Fruit fly (Drosophila melanogaster) whole organism, embryonic: Measurements from ENCODE around the gene Polr1D.
A peak's percentile ranks its signal among the peaks of the same experiment; 100 is the strongest.

ENCODE experiments used
- ATbp ChIP-seq: fragments of 200-800 bp; sonication (Bioruptor generic); optimal IDR thresholded peaks from 2 replicates; lab custom pipeline; 2017; ENCODE audit warnings: missing biosample characterization, mild to moderate bottlenecking, missing genetic modification characterization, missing genetic modification reagents
- BtbVII ChIP-seq: fragments of 200-800 bp; sonication (Bioruptor generic); optimal IDR thresholded peaks from 3 replicates; lab custom pipeline; 2017; ENCODE audit warnings: missing biosample characterization, mild to moderate bottlenecking, missing genetic modification characterization
- CG10209 ChIP-seq: fragments of 200-800 bp; sonication (Bioruptor generic); optimal IDR thresholded peaks from 3 replicates; lab custom pipeline; 2017; ENCODE audit warnings: missing biosample characterization, mild to moderate bottlenecking, missing genetic modification characterization, missing genetic modification reagents
- CG1024 ChIP-seq: fragments of 200-800 bp; sonication (Bioruptor generic); IDR thresholded peaks from 2 replicates; pipeline ENCODE4 v1.3.6; 2022; ENCODE audit warnings: missing biosample characterization, missing genetic modification characterization
- CG11247 ChIP-seq: fragments of 200-800 bp; sonication (Bioruptor generic); IDR thresholded peaks from 2 replicates; pipeline ENCODE4 v1.3.6; 2022; ENCODE audit warnings: missing biosample characterization, missing genetic modification characterization
- CG12219 ChIP-seq: fragments of 200-800 bp; sonication (Bioruptor generic); optimal IDR thresholded peaks from 3 replicates; lab custom pipeline; 2018; ENCODE audit warnings: missing biosample characterization, mild to moderate bottlenecking, missing genetic modification characterization
- CG12659 ChIP-seq: fragments of 200-800 bp; sonication (Bioruptor generic); optimal IDR thresholded peaks from 3 replicates; lab custom pipeline; 2017; ENCODE audit warnings: mild to moderate bottlenecking, missing biosample characterization, missing genetic modification reagents, missing genetic modification characterization
- CG14441 ChIP-seq: fragments of 200-800 bp; sonication (Bioruptor generic); IDR thresholded peaks from 2 replicates; pipeline ENCODE4 v1.3.6; 2022; ENCODE audit warnings: missing biosample characterization, missing genetic modification characterization
- CG14667 ChIP-seq: fragments of 200-800 bp; sonication (Bioruptor generic); IDR thresholded peaks from 2 replicates; pipeline ENCODE4 v1.3.6; 2022; ENCODE audit warnings: missing biosample characterization, missing genetic modification characterization
- CG15073 ChIP-seq: fragments of 200-800 bp; sonication (Bioruptor generic); optimal IDR thresholded peaks from 2 replicates; lab custom pipeline; 2016; ENCODE audit warnings: missing biosample characterization, missing genetic modification characterization
- CG1603 ChIP-seq: fragments of 200-800 bp; sonication (Bioruptor generic); optimal IDR thresholded peaks from 2 replicates; lab custom pipeline; 2019; ENCODE audit warnings: missing biosample characterization, mild to moderate bottlenecking, missing genetic modification characterization, moderate library complexity
- CG17361 ChIP-seq: fragments of 200-800 bp; sonication (Bioruptor generic); IDR thresholded peaks from 3 replicates; pipeline ENCODE4 v1.3.6; 2022; ENCODE audit warnings: missing biosample characterization, missing genetic modification characterization
- CG2678 ChIP-seq: fragments of 200-800 bp; sonication (Bioruptor generic); optimal IDR thresholded peaks from 3 replicates; lab custom pipeline; 2019; ENCODE audit warnings: missing biosample characterization, mild to moderate bottlenecking, missing genetic modification characterization, moderate library complexity
- CG2712 ChIP-seq: fragments of 200-800 bp; optimal IDR thresholded peaks from 3 replicates; lab custom pipeline; 2019; ENCODE audit warnings: missing biosample characterization, mild to moderate bottlenecking, missing genetic modification characterization, moderate library complexity
- CG31441 ChIP-seq: fragments of 200-800 bp; sonication (Bioruptor generic); IDR thresholded peaks from 2 replicates; pipeline ENCODE4 v1.3.6; 2022; ENCODE audit warnings: missing biosample characterization, missing genetic modification characterization
- CG43689 ChIP-seq: fragments of 200-800 bp; sonication (Bioruptor generic); IDR thresholded peaks from 2 replicates; pipeline ENCODE4 v1.3.6; 2022; ENCODE audit warnings: missing biosample characterization, missing genetic modification characterization
- CG4820 ChIP-seq: fragments of 200-800 bp; sonication (Bioruptor generic); optimal IDR thresholded peaks from 3 replicates; lab custom pipeline; 2016; ENCODE audit warnings: missing biosample characterization, missing genetic modification characterization
- CG5245 ChIP-seq: fragments of 200-800 bp; sonication (Bioruptor generic); optimal IDR thresholded peaks from 3 replicates; lab custom pipeline; 2016; ENCODE audit warnings: missing biosample characterization, missing genetic modification characterization
- CG8290 ChIP-seq, 3 experiments: fragments of 200-800 bp; sonication (Bioruptor generic); optimal IDR thresholded peaks; 2 replicates each; lab custom pipeline; 2016 to 2019; ENCODE audit warnings: missing biosample characterization in 3 of 3, missing genetic modification characterization in 3 of 3, mild to moderate bottlenecking in 2 of 3, moderate library complexity in 1 of 3
- CG9932 ChIP-seq: fragments of 200-800 bp; sonication (Bioruptor generic); IDR thresholded peaks from 2 replicates; pipeline ENCODE4 v1.3.6; 2022; ENCODE audit warnings: missing biosample characterization, missing genetic modification characterization
- Hmr ChIP-seq: fragments of 200-800 bp; sonication (Bioruptor generic); optimal IDR thresholded peaks from 3 replicates; lab custom pipeline; 2017; ENCODE audit warnings: mild to moderate bottlenecking, missing biosample characterization, missing genetic modification reagents, missing genetic modification characterization
- Meics ChIP-seq: fragments of 200-800 bp; sonication (Bioruptor generic); optimal IDR thresholded peaks from 2 replicates; lab custom pipeline; 2017; ENCODE audit warnings: missing biosample characterization, mild to moderate bottlenecking, missing genetic modification characterization
- Mes4 ChIP-seq: fragments of 200-800 bp; sonication (Bioruptor generic); optimal IDR thresholded peaks from 2 replicates; lab custom pipeline; 2016; ENCODE audit warnings: missing biosample characterization, missing genetic modification characterization
- NFAT ChIP-seq: fragments of 200-800 bp; sonication (Bioruptor generic); IDR thresholded peaks from 2 replicates; pipeline ENCODE4 v1.3.6; 2022; ENCODE audit warnings: missing biosample characterization, missing genetic modification characterization
- Optix ChIP-seq: fragments of 200-800 bp; sonication (Bioruptor generic); IDR thresholded peaks from 3 replicates; pipeline ENCODE4 v1.3.6; 2022; ENCODE audit warnings: missing biosample characterization, missing genetic modification characterization
- Sox102F ChIP-seq: fragments of 200-800 bp; sonication (Bioruptor generic); optimal IDR thresholded peaks from 2 replicates; lab custom pipeline; 2018; ENCODE audit warnings: missing biosample characterization, mild to moderate bottlenecking, missing genetic modification characterization, moderate library complexity
- Sry-δ ChIP-seq: fragments of 200-800 bp; sonication (Bioruptor generic); optimal IDR thresholded peaks from 2 replicates; lab custom pipeline; 2016; ENCODE audit warnings: missing biosample characterization, missing genetic modification characterization
- ab ChIP-seq: fragments of 200-800 bp; sonication (Bioruptor generic); optimal IDR thresholded peaks from 2 replicates; lab custom pipeline; 2016; ENCODE audit warnings: missing biosample characterization, missing genetic modification characterization
- bbx ChIP-seq: fragments of 200-800 bp; sonication (Bioruptor generic); IDR thresholded peaks from 2 replicates; pipeline ENCODE4 v1.3.6; 2022; ENCODE audit warnings: missing biosample characterization, missing genetic modification characterization; ENCODE audit not compliant: partially characterized antibody
- bsh ChIP-seq, 2 experiments: fragments of 200-800 bp; sonication (Bioruptor generic); optimal IDR thresholded peaks; 2 replicates each; lab custom pipeline; 2017 to 2018; ENCODE audit warnings: mild to moderate bottlenecking in 2 of 2, missing biosample characterization in 2 of 2, missing genetic modification characterization in 2 of 2, moderate library complexity in 1 of 2
- cg ChIP-seq: fragments of 200-800 bp; sonication (Bioruptor generic); optimal IDR thresholded peaks from 3 replicates; lab custom pipeline; 2019; ENCODE audit warnings: missing biosample characterization, mild to moderate bottlenecking, missing genetic modification characterization, moderate library complexity
- chinmo ChIP-seq: fragments of 200-800 bp; sonication (Bioruptor generic); IDR thresholded peaks from 4 replicates; pipeline ENCODE4 v1.3.6; 2022; ENCODE audit warnings: missing biosample characterization, missing genetic modification characterization; ENCODE audit not compliant: partially characterized antibody
- dmrt99B ChIP-seq: fragments of 200-800 bp; sonication (Bioruptor generic); optimal IDR thresholded peaks from 2 replicates; lab custom pipeline; 2018; ENCODE audit warnings: missing biosample characterization, mild to moderate bottlenecking, missing genetic modification characterization, moderate library complexity
- fru ChIP-seq: fragments of >200 bp; optimal IDR thresholded peaks from 2 replicates; lab custom pipeline; 2017
- gcm ChIP-seq: fragments of 200-800 bp; sonication (Bioruptor generic); optimal IDR thresholded peaks from 2 replicates; lab custom pipeline; 2019; ENCODE audit warnings: missing biosample characterization, mild to moderate bottlenecking, missing genetic modification characterization, moderate library complexity
- gem ChIP-seq: fragments of 200-800 bp; sonication (Bioruptor generic); optimal IDR thresholded peaks from 2 replicates; lab custom pipeline; 2019; ENCODE audit warnings: missing biosample characterization, mild to moderate bottlenecking, missing genetic modification characterization, moderate library complexity
- hth ChIP-seq: fragments of >200 bp; optimal IDR thresholded peaks from 2 replicates; lab custom pipeline; 2017; ENCODE audit warnings: inconsistent platforms
- lmd ChIP-seq: fragments of 200-800 bp; sonication (Bioruptor generic); IDR thresholded peaks from 2 replicates; pipeline ENCODE4 v1.3.6; 2022; ENCODE audit warnings: missing biosample characterization, missing genetic modification characterization
- lola ChIP-seq, 3 experiments: fragments of >200 bp in 2 of 3; fragments of 200-800 bp in 1 of 3; sonication (Bioruptor generic) in 1 of 3; optimal IDR thresholded peaks; 2 replicates each; lab custom pipeline; 2017 to 2019; ENCODE audit warnings: missing biosample characterization in 3 of 3, missing genetic modification characterization in 3 of 3, mild to moderate bottlenecking in 1 of 3, moderate library complexity in 1 of 3
- nau ChIP-seq: fragments of 200-800 bp; sonication (Bioruptor generic); optimal IDR thresholded peaks from 3 replicates; lab custom pipeline; 2017; ENCODE audit warnings: missing biosample characterization, mild to moderate bottlenecking, missing genetic modification characterization, missing genetic modification reagents
- nerfin-1 ChIP-seq: fragments of 200-800 bp; sonication (Bioruptor generic); optimal IDR thresholded peaks from 3 replicates; lab custom pipeline; 2019; ENCODE audit warnings: missing biosample characterization, mild to moderate bottlenecking, missing genetic modification characterization, moderate library complexity
- phol ChIP-seq: fragments of 200-800 bp; sonication (Bioruptor generic); optimal IDR thresholded peaks from 3 replicates; lab custom pipeline; 2018; ENCODE audit warnings: missing biosample characterization, mild to moderate bottlenecking, missing genetic modification characterization, moderate library complexity
- pita ChIP-seq: fragments of 200-800 bp; sonication (Bioruptor generic); optimal IDR thresholded peaks from 2 replicates; lab custom pipeline; 2017; ENCODE audit warnings: missing biosample characterization, mild to moderate bottlenecking, missing genetic modification characterization
- slp2 ChIP-seq: fragments of 200-800 bp; sonication (Bioruptor generic); optimal IDR thresholded peaks from 2 replicates; lab custom pipeline; 2016; ENCODE audit warnings: missing biosample characterization, missing genetic modification characterization
- stc ChIP-seq: fragments of 200-800 bp; sonication (Bioruptor generic); IDR thresholded peaks from 2 replicates; pipeline ENCODE4 v1.3.6; 2022; ENCODE audit warnings: missing biosample characterization, missing genetic modification characterization
- tio ChIP-seq: fragments of 200-800 bp; sonication (Bioruptor generic); optimal IDR thresholded peaks from 2 replicates; lab custom pipeline; 2017; ENCODE audit warnings: missing biosample characterization, missing genetic modification characterization, inconsistent platforms
- ttk ChIP-seq: fragments of 200-800 bp; sonication (Bioruptor generic); IDR thresholded peaks from 2 replicates; pipeline ENCODE4 v2.1.2; 2022; ENCODE audit warnings: missing biosample characterization, missing genetic modification characterization
- unpg ChIP-seq: fragments of 200-800 bp; sonication (Bioruptor generic); optimal IDR thresholded peaks from 3 replicates; lab custom pipeline; 2018; ENCODE audit warnings: missing biosample characterization, mild to moderate bottlenecking, missing genetic modification characterization, moderate library complexity

The Polr1D gene

dm6 chr2L:19138361-19139041 is 3.5 kb upstream of the Polr1D start (continued):
- TF ChIP-seq CG2678 (tag; lab: Kevin White, UChicago) = peak; percentile 62
- 0 out of 2 replicates have a peak, but pooled peaks have one; percentile 14 for TF ChIP-seq CG43689
- TF ChIP-seq Hmr (GFP tag; lab: Kevin White, UChicago) = peak; percentile 43
- TF ChIP-seq CG1603 = peak; percentile 8
- TF ChIP-seq CG2712 (tag; lab: Kevin White, UChicago) = peak; percentile 47
- TF ChIP-seq CG9932 = 0 out of 2 replicates have a peak, but pooled peaks have one; percentile 28
- peak; percentile 9 for TF ChIP-seq CG12659 (GFP tag; lab: Kevin White, UChicago)
- peak; percentile 11 for TF ChIP-seq Meics (GFP tag; lab: Kevin White, UChicago)
- peak; percentile 51; the same call in 1 of the 2 replicates for TF ChIP-seq bbx (GFP tag; lab: Robert Waterston, UW)
- peak; percentile 3 for TF ChIP-seq nau (GFP tag; lab: Kevin White, UChicago)
- TF ChIP-seq gem (tag; lab: Kevin White, UChicago) = peak; percentile 53
- no peak for TF ChIP-seq CG12219
- TF ChIP-seq chinmo (GFP tag; lab: Robert Waterston, UW) = 0 out of 4 replicates have a peak, but pooled peaks have one; percentile 38
- TF ChIP-seq CG4820 = no peak
- TF ChIP-seq CG31441 = peak; percentile 59
- no peak for TF ChIP-seq stc (GFP tag; lab: Robert Waterston, UW)
- TF ChIP-seq cg (GFP tag; lab: Kevin White, UChicago) = peak; percentile 79
- no peak for TF ChIP-seq nerfin-1 (tag; lab: Kevin White, UChicago)
- TF ChIP-seq NFAT (GFP tag; lab: Robert Waterston, UW) = no peak
- peak; percentile 23 for TF ChIP-seq unpg (GFP tag; lab: Kevin White, UChicago)
- TF ChIP-seq hth (lab: Kevin White, UChicago) = no peak
- no peak for TF ChIP-seq ab (GFP tag; lab: Kevin White, UChicago)
- TF ChIP-seq gcm (GFP tag; lab: Kevin White, UChicago) = peak; percentile 17
- TF ChIP-seq CG14667 (GFP tag; lab: Robert Waterston, UW) = no peak
- TF ChIP-seq phol = peak; percentile 44
- no peak for TF ChIP-seq CG15073 (GFP tag; lab: Kevin White, UChicago)
- no peak for TF ChIP-seq CG11247 (GFP tag; lab: Robert Waterston, UW)
- peak; percentile 33 for TF ChIP-seq ATbp (GFP tag; lab: Kevin White, UChicago)
- TF ChIP-seq dmrt99B = peak; percentile 59
- TF ChIP-seq pita = no peak
- TF ChIP-seq lmd (GFP tag; lab: Robert Waterston, UW) = peak; percentile 13; the same call in 1 of the 2 replicates
- TF ChIP-seq CG14441 (GFP tag; lab: Robert Waterston, UW) = no peak
- TF ChIP-seq bsh (GFP tag; optimal IDR thresholded peaks at IDR 0.05; lab: Kevin White, UChicago) = peak in 1 of 2 experiments; percentile 28
- TF ChIP-seq ttk (GFP tag; lab: Robert Waterston, UW) = peak; percentile 23; the same call in 1 of the 2 replicates
- no peak for TF ChIP-seq fru (lab: Kevin White, UChicago)
- no peak for TF ChIP-seq Mes4
- peak; percentile 40 for TF ChIP-seq CG10209
- TF ChIP-seq Optix (GFP tag; lab: Robert Waterston, UW) = 0 out of 3 replicates have a peak, but pooled peaks have one; percentile 21
- no peak for TF ChIP-seq Sry-δ (GFP tag; lab: Kevin White, UChicago)
- TF ChIP-seq CG8290 (GFP tag; optimal IDR thresholded peaks at IDR 0.05; lab: Kevin White, UChicago) = no peak
- peak in 1 of 2 experiments; percentile 9 for TF ChIP-seq CG8290 (tag; optimal IDR thresholded peaks at IDR 0.05; lab: Kevin White, UChicago)
- TF ChIP-seq lola (GFP tag; optimal IDR thresholded peaks at IDR 0.05; lab: Kevin White, UChicago) = peak in 1 of 3 experiments; percentile 9
- TF ChIP-seq Sox102F (GFP tag; lab: Kevin White, UChicago) = peak; percentile 37
- TF ChIP-seq CG17361 (GFP tag; lab: Robert Waterston, UW) = peak; percentile 41; the same call in 1 of the 3 replicates
- TF ChIP-seq tio = no peak
- TF ChIP-seq CG1024 (GFP tag; lab: Robert Waterston, UW) = no peak
- TF ChIP-seq BtbVII = peak; percentile 17
- TF ChIP-seq slp2 (GFP tag; lab: Kevin White, UChicago) = no peak
- no peak for TF ChIP-seq CG5245
